Worm (Caenorhabditis elegans) whole organism, early embryonic: ENCODE results near the gene tbx-8.

Source experiments
- B0310.2 ChIP-seq: sonication (generic microtip); optimal IDR thresholded peaks from 2 replicates; lab custom pipeline; 2016; ENCODE audit warnings: mild to moderate bottlenecking, missing genetic modification characterization, missing compliant biosample characterization
- F13C5.2 ChIP-seq: sonication (generic microtip); optimal IDR thresholded peaks from 2 replicates; lab custom pipeline; 2017; ENCODE audit warnings: mild to moderate bottlenecking, missing genetic modification characterization, inconsistent platforms, missing compliant biosample characterization
- aly-1 ChIP-seq: sonication (generic microtip); optimal IDR thresholded peaks from 2 replicates; lab custom pipeline; 2016; ENCODE audit warnings: missing genetic modification characterization, missing compliant biosample characterization
- ama-1 ChIP-seq: fragments of 150-350 bp; optimal IDR thresholded peaks from 2 replicates; lab custom pipeline; 2014
- ceh-13 ChIP-seq: fragments of 200-800 bp; sonication (Bioruptor generic); optimal IDR thresholded peaks from 2 replicates; lab custom pipeline; 2018; ENCODE audit warnings: mild to moderate bottlenecking, missing genetic modification characterization, missing compliant biosample characterization
- ceh-36 ChIP-seq: sonication (generic microtip); optimal IDR thresholded peaks from 2 replicates; lab custom pipeline; 2016; ENCODE audit warnings: missing genetic modification characterization, inconsistent platforms, missing compliant biosample characterization
- ets-7 ChIP-seq: sonication (generic microtip); optimal IDR thresholded peaks from 2 replicates; lab custom pipeline; 2016; ENCODE audit warnings: missing genotype, missing genetic modification characterization, missing compliant biosample characterization
- flt-1 ChIP-seq: fragments of 200-800 bp; sonication (Bioruptor generic); IDR thresholded peaks from 2 replicates; pipeline ENCODE4 v1.3.6; 2022; ENCODE audit warnings: missing genetic modification characterization, missing compliant biosample characterization
- hmbx-1 ChIP-seq: sonication (generic microtip); optimal IDR thresholded peaks from 2 replicates; lab custom pipeline; 2016; ENCODE audit warnings: mild to moderate bottlenecking, missing genetic modification characterization, missing compliant biosample characterization
- hmg-4 ChIP-seq: fragments of 200-800 bp; sonication (Bioruptor generic); optimal IDR thresholded peaks from 2 replicates; lab custom pipeline; 2018; ENCODE audit warnings: mild to moderate bottlenecking, missing genetic modification characterization, missing compliant biosample characterization
- hnd-1 ChIP-seq: sonication (generic microtip); optimal IDR thresholded peaks from 2 replicates; lab custom pipeline; 2016; ENCODE audit warnings: missing genetic modification characterization, missing compliant biosample characterization
- pes-1 ChIP-seq: fragments of 200-800 bp; sonication (Bioruptor generic); IDR thresholded peaks from 2 replicates; pipeline ENCODE4 v1.3.6; 2022; ENCODE audit warnings: missing genetic modification reagents, missing genetic modification characterization, missing compliant biosample characterization
- scrt-1 ChIP-seq: fragments of 200-800 bp; sonication (Bioruptor generic); IDR thresholded peaks from 2 replicates; pipeline ENCODE4 v1.3.6; 2022; ENCODE audit warnings: missing genetic modification characterization, missing compliant biosample characterization
- sea-1 ChIP-seq: fragments of 200-800 bp; sonication (Bioruptor generic); conservative IDR thresholded peaks from 2 replicates; pipeline ENCODE4 v1.3.6; 2022; ENCODE audit warnings: missing genetic modification characterization, missing compliant biosample characterization
- tbx-11 ChIP-seq: fragments of 200-800 bp; sonication (Bioruptor generic); IDR thresholded peaks from 2 replicates; pipeline ENCODE4 v1.3.6; 2022; ENCODE audit warnings: missing genetic modification characterization, missing compliant biosample characterization
- tbx-37 ChIP-seq: fragments of 200-800 bp; sonication (Bioruptor generic); conservative IDR thresholded peaks from 2 replicates; pipeline ENCODE4 v1.3.6; 2022; ENCODE audit warnings: missing genetic modification reagents, missing genetic modification characterization, missing compliant biosample characterization
- tra-4 ChIP-seq: sonication (generic microtip); optimal IDR thresholded peaks from 2 replicates; lab custom pipeline; 2017; ENCODE audit warnings: missing genetic modification characterization, missing compliant biosample characterization

The tbx-8 gene

DNA sequence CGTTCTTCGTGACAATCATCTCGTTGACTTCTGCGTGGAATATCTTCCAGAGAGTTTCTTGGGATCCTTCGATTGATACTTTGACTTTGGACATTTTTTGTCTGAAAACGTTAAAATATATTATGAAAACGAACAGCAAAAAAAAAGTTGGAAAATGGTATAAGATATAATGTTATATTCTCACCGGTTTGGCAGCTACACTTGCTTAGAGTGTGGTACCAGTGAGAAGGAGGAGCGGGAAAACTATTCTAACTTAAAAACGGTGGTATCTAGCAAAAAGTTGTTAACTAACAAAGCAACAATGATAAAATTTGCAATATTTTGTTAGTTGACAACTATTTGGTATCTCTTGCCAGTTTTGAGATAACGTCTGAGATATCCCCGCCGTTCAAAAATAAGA is 5.4 kb upstream of the tbx-8 start, which contains the start of gene tbx-9:
tbx-9 (minus strand) TSS at position 101 of the 400 bp plus-strand sequence.
- TF ChIP-seq pes-1 (GFP tag; lab: Robert Waterston, UW) (no peak), ceh-36 (tag; lab: Kevin White, UChicago) (no peak), flt-1 (GFP tag; lab: Robert Waterston, UW) (no peak), sea-1 (GFP tag; lab: Robert Waterston, UW) (no peak), ama-1 (lab: Kevin White, UChicago) (no peak), scrt-1 (GFP tag; lab: Robert Waterston, UW) (no peak), tra-4 (no peak), hnd-1 (tag; lab: Kevin White, UChicago) (no peak), ets-7 (no peak), B0310.2 (tag; lab: Kevin White, UChicago) (no peak), hmbx-1 (tag; lab: Kevin White, UChicago) (no peak), F13C5.2 (tag; lab: Kevin White, UChicago) (no peak), aly-1 (no peak), tbx-37 (GFP tag; lab: Robert Waterston, UW) (no peak), tbx-11 (no peak), hmg-4 (no peak), ceh-13 (GFP tag; lab: Kevin White, UChicago) (no peak)

DNA sequence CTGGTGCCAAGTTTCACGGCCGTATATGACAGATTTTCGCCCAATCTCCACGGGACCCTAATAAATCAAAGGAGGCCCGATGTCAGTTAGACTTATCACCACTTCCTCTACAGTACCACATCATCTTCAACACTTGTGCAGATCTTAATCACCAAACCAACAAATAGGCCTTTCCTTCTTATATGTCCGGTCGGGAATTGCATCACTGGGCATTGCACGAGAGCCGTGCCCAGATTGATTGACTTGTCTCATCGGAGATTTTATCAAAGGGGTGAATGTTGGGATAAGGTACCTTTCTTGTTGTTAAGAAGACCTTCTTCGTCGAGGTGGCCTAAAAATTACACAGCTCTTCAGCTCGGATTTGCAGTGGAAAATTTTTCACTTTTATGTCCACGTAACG is 2.4 kb upstream of the tbx-8 start:
- TF ChIP-seq hmg-4 (no peak), ama-1 (lab: Kevin White, UChicago) (no peak), B0310.2 (tag; lab: Kevin White, UChicago) (no peak), hnd-1 (tag; lab: Kevin White, UChicago) (no peak), ets-7 (no peak), ceh-13 (GFP tag; lab: Kevin White, UChicago) (no peak), ceh-36 (tag; lab: Kevin White, UChicago) (no peak), flt-1 (GFP tag; lab: Robert Waterston, UW) (no peak), hmbx-1 (tag; lab: Kevin White, UChicago) (no peak), pes-1 (GFP tag; lab: Robert Waterston, UW) (no peak), tbx-11 (no peak), tbx-37 (GFP tag; lab: Robert Waterston, UW) (no peak)

DNA sequence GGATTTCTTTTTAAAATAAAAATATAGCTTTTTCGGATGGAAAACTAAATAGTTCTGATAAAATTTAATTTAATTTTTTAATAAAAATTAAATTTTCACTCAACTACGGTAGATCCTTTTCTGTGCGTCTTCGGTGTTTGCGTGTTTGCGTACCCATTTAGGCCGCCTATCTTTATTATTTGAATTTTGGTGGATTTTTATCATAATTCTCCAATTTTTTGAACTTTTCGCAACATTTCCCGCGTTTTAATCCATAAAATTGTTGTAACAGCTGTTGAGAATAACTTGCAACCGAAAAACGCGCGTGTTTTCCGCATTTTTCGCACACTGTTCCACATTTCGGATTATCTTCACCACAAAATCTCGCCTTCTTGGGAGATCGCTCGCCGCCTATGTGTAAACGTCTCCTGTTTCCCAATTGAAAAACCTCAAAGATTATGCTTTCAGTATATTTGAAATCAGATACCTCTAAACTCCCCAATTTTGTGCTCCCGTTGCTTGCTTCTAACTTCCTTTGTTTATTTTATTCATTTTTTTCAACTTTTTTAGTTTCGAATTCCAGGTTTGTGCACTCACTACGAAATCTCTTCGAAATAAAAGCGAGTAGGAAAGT is 4.6 kb downstream of the tbx-8 start, which contains the start of gene T07C4.3:
T07C4.3 (plus strand) TSS at position 563 of the 613 bp plus-strand sequence.
- TF ChIP-seq flt-1 (GFP tag; lab: Robert Waterston, UW), result no peak
- no peak for TF ChIP-seq sea-1 (GFP tag; lab: Robert Waterston, UW)

DNA sequence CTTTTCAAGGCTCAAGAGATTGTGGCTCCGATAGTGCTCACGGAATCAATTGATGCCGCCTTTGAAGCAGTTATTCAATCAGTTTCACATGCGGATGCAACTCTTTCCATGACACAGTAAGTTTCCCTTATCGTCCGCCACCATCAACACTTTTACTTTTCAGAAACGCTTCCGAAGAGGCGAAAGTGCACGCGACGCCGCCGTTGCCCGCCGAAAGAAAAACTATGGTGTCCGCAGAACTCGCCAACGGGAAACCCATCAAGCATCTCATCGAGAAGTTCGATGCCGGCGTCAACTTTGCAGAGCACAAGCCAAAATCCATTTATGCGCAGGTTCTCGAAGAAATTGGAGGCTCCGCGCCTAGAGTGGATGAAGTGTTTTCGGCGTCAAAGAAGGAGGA is 6.3 kb downstream of the tbx-8 start:
- TF ChIP-seq hmbx-1 (tag; lab: Kevin White, UChicago) (no peak), hmg-4 (no peak), tra-4 (no peak), ets-7 (no peak), ceh-36 (tag; lab: Kevin White, UChicago) (no peak), B0310.2 (tag; lab: Kevin White, UChicago) (no peak), sea-1 (GFP tag; lab: Robert Waterston, UW) (no peak), F13C5.2 (tag; lab: Kevin White, UChicago) (no peak), aly-1 (no peak), flt-1 (GFP tag; lab: Robert Waterston, UW) (no peak), ceh-13 (GFP tag; lab: Kevin White, UChicago) (no peak), scrt-1 (GFP tag; lab: Robert Waterston, UW) (no peak), pes-1 (GFP tag; lab: Robert Waterston, UW) (no peak)

DNA sequence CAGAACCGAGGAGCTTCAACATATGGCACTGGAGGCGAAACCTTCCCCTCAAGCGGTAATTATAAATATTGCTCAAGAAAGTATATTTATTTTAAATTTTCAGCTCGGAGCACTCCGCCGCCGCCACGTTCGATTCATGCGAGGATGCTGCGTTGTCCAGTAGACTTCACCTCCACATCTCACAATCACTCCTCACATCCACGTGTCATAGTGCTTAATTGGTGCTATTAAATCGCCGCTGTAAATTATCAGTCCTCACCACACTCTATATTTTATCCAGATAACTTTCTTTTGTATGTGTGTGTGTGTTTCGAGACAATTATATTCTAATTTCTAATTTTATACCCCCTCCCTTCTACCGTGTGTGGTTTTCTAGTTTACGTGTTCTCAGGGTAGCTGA is 7.4 kb downstream of the tbx-8 start:
- TF ChIP-seq ama-1 (lab: Kevin White, UChicago) (no peak), hmbx-1 (tag; lab: Kevin White, UChicago) (no peak), sea-1 (GFP tag; lab: Robert Waterston, UW) (no peak), pes-1 (GFP tag; lab: Robert Waterston, UW) (no peak), tbx-11 (no peak), F13C5.2 (tag; lab: Kevin White, UChicago) (no peak), hnd-1 (tag; lab: Kevin White, UChicago) (no peak), B0310.2 (tag; lab: Kevin White, UChicago) (no peak), ceh-13 (GFP tag; lab: Kevin White, UChicago) (no peak), scrt-1 (GFP tag; lab: Robert Waterston, UW) (no peak), flt-1 (GFP tag; lab: Robert Waterston, UW) (no peak), aly-1 (no peak), hmg-4 (no peak), tra-4 (no peak), ets-7 (no peak), ceh-36 (tag; lab: Kevin White, UChicago) (no peak), tbx-37 (GFP tag; lab: Robert Waterston, UW) (no peak)

DNA sequence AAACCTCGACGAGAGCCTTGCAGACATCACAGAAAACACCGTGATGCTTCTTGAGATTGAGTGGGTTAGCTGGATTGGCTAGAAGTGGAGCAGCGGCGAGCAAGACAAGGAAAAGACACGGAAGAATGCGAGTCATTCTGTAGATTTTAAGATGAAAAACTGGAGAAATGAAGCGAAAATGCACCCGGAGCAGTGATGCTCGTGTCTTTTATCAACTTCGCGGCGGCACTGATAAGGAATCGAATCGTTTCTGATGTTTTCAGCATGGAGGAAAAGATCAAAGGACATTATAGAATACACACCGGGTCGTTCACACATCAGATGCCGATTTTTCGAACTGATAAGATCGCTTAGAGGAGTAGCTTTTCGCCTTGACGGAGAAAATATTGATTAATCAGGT is 8.2 kb downstream of the tbx-8 start, which contains the start of gene spp-1:
spp-1 (minus strand) TSS at position 287 of the 400 bp plus-strand sequence.
- TF ChIP-seq tbx-37 (GFP tag; lab: Robert Waterston, UW) (no peak), flt-1 (GFP tag; lab: Robert Waterston, UW) (no peak), scrt-1 (GFP tag; lab: Robert Waterston, UW) (no peak), aly-1 (no peak), ceh-13 (GFP tag; lab: Kevin White, UChicago) (no peak), B0310.2 (tag; lab: Kevin White, UChicago) (no peak), tbx-11 (no peak), ceh-36 (tag; lab: Kevin White, UChicago) (no peak), hnd-1 (tag; lab: Kevin White, UChicago) (no peak), hmg-4 (no peak), hmbx-1 (tag; lab: Kevin White, UChicago) (no peak), sea-1 (GFP tag; lab: Robert Waterston, UW) (no peak), F13C5.2 (tag; lab: Kevin White, UChicago) (no peak), ama-1 (lab: Kevin White, UChicago) (no peak), tra-4 (no peak)
